Worm (Caenorhabditis elegans) whole organism, midembryonic: ENCODE results near the gene idh-1.

ENCODE experiments used
- T22C8.4 ChIP-seq: fragments of 200-800 bp; sonication (Bioruptor generic); IDR thresholded peaks from 2 replicates; pipeline ENCODE4 v1.3.6; 2022; ENCODE audit warnings: missing genetic modification characterization, missing compliant biosample characterization
- cog-1 ChIP-seq: sonication (generic microtip); optimal IDR thresholded peaks from 2 replicates; lab custom pipeline; 2016; ENCODE audit warnings: missing genetic modification characterization, missing compliant biosample characterization
- flt-1 ChIP-seq: fragments of 200-800 bp; sonication (Bioruptor generic); IDR thresholded peaks from 2 replicates; pipeline ENCODE4 v1.3.6; 2022; ENCODE audit warnings: missing genetic modification characterization, missing compliant biosample characterization
- klf-2 ChIP-seq: fragments of 200-800 bp; sonication (Bioruptor generic); conservative IDR thresholded peaks from 2 replicates; pipeline ENCODE4 v1.3.6; 2022; ENCODE audit warnings: missing genetic modification reagents, missing genetic modification characterization, missing compliant biosample characterization
- med-1 ChIP-seq: sonication (generic microtip); optimal IDR thresholded peaks from 2 replicates; lab custom pipeline; 2017; ENCODE audit warnings: missing genetic modification characterization, mild to moderate bottlenecking, missing compliant biosample characterization, antibody characterized with exemption, missing genetic modification reagents; ENCODE audit not compliant: insufficient read depth
- ref-1 ChIP-seq: fragments of 200-800 bp; sonication (Bioruptor generic); conservative IDR thresholded peaks from 2 replicates; pipeline ENCODE4 v1.3.6; 2022; ENCODE audit warnings: missing genetic modification reagents, missing genetic modification characterization, missing compliant biosample characterization
- tab-1 ChIP-seq: fragments of 200-800 bp; sonication (Bioruptor generic); IDR thresholded peaks from 2 replicates; pipeline ENCODE4 v1.3.6; 2022; ENCODE audit warnings: missing genetic modification characterization, missing compliant biosample characterization
- ztf-23 ChIP-seq: fragments of 200-800 bp; sonication (Bioruptor generic); IDR thresholded peaks from 2 replicates; pipeline ENCODE4 v1.3.6; 2022; ENCODE audit warnings: missing genetic modification reagents, missing genetic modification characterization, missing compliant biosample characterization
- ztf-29 ChIP-seq: fragments of 200-800 bp; sonication (Bioruptor generic); IDR thresholded peaks from 2 replicates; pipeline ENCODE4 v1.3.6; 2022; ENCODE audit warnings: missing genetic modification reagents, missing genetic modification characterization, missing compliant biosample characterization

The idh-1 gene

DNA sequence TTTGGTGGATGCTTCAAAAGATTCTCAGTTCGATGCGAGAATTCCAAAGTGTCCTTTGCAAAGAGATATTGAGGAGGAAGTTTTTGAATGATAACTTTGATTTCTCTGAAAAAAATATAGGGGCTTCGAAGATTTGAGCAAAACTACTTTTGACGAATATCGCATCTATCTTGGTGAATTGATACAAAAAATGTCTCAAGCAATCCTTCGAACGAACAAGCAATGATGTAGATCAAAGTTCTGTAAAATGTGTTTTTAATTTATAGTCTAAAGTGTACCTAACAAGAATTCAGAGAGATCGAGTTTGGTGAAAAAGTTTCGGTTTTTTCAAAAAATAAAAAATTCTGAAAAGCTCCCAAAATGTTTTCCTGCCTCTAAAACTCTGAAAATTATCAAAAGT is 43.6 kb downstream of the idh-1 start, which contains the start of gene F56D5.3:
Gene F56D5.3 (plus strand): TSS at position 301 of the 400 bp plus-strand sequence.
- TF ChIP-seq ztf-29 (GFP tag; lab: Robert Waterston, UW) = no peak
- no peak for TF ChIP-seq cog-1 (tag; lab: Kevin White, UChicago)
- no peak for TF ChIP-seq flt-1 (GFP tag; lab: Robert Waterston, UW)
- no peak for TF ChIP-seq tab-1 (GFP tag; lab: Robert Waterston, UW)
- no peak for TF ChIP-seq med-1
- no peak for TF ChIP-seq klf-2 (GFP tag; lab: Robert Waterston, UW)
- TF ChIP-seq ref-1 (GFP tag; lab: Robert Waterston, UW) = no peak
- no peak for TF ChIP-seq T22C8.4 (GFP tag; lab: Robert Waterston, UW)
- no peak for TF ChIP-seq ztf-23

DNA sequence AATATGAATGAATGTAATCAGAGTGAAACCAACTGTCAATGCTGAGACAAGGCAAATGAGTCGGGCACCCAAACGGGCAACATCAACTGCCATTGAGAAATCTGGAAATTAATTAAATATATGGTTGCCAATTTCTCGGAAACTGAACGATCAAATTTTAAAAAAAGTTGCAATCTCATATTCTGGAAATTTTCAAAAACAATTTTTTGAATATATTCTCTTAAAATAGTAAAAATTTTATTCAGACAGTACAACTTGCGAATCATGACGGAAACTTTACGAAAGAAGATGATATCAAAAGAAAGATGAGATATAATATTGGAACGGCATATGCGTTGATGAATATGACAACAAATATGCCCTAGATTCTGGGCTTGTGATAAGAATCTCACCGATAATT is 44.8 kb downstream of the idh-1 start, which contains the start of gene col-121:
Gene col-121 (minus strand): TSS at position 101 of the 400 bp plus-strand sequence.
- TF ChIP-seq klf-2 (GFP tag; lab: Robert Waterston, UW) (no peak), ztf-23 (no peak), cog-1 (tag; lab: Kevin White, UChicago) (no peak), ref-1 (GFP tag; lab: Robert Waterston, UW) (no peak), tab-1 (GFP tag; lab: Robert Waterston, UW) (no peak), T22C8.4 (GFP tag; lab: Robert Waterston, UW) (no peak), med-1 (no peak), ztf-29 (GFP tag; lab: Robert Waterston, UW) (no peak), flt-1 (GFP tag; lab: Robert Waterston, UW) (no peak)
